Fruit fly (Drosophila melanogaster): ENCODE measurements around the gene Gos28.

Gos28 gene

dm6 chr3R:18665061-18665460, 1.5 kb downstream of the Gos28 start, which contains the start of gene CG31231:
Gene CG31231, plus strand, starts transcription at chr3R:18665361.
- TF ChIP-seq Hnf4 (GFP tag; optimal IDR thresholded peaks at IDR 0.05) (no peak), Abd-B (GFP tag; optimal IDR thresholded peaks at IDR 0.05) (no peak), ey (GFP tag; optimal IDR thresholded peaks at IDR 0.05) (no peak), Jra (GFP tag; optimal IDR thresholded peaks at IDR 0.05) (no peak), Rel (GFP tag; optimal IDR thresholded peaks at IDR 0.05) (no peak), Rel (tag; optimal IDR thresholded peaks at IDR 0.05) (no peak), tai (GFP tag; optimal IDR thresholded peaks at IDR 0.05) (no peak), N (GFP tag; optimal IDR thresholded peaks at IDR 0.05) (no peak), fru (GFP tag; optimal IDR thresholded peaks at IDR 0.05) (no peak), br (GFP tag; optimal IDR thresholded peaks at IDR 0.05) (no peak), Myc (optimal IDR thresholded peaks at IDR 0.05) (no peak), Hr78 (GFP tag; optimal IDR thresholded peaks at IDR 0.05) (no peak), sv (GFP tag; optimal IDR thresholded peaks at IDR 0.05) (no peak), rgr (GFP tag; optimal IDR thresholded peaks at IDR 0.05) (no peak), sage (GFP tag; optimal IDR thresholded peaks at IDR 0.05) (no peak), HLH106 (tag; optimal IDR thresholded peaks at IDR 0.05) (no peak), usp (GFP tag; optimal IDR thresholded peaks at IDR 0.05) (no peak), foxo (GFP tag; optimal IDR thresholded peaks at IDR 0.05) (no peak), dmrt93B (GFP tag; optimal IDR thresholded peaks at IDR 0.05) (no peak), brk (GFP tag; optimal IDR thresholded peaks at IDR 0.05) (no peak), CG32264 (GFP tag; optimal IDR thresholded peaks at IDR 0.05) (no peak)

dm6 chr3R:18667659-18668248, 4.2 kb downstream of the Gos28 start, which contains the start of gene CG31229:
Gene CG31229, plus strand, starts transcription at chr3R:18667852.
- TF ChIP-seq psq (GFP tag; optimal IDR thresholded peaks at IDR 0.05) (no peak), Abd-B (GFP tag; optimal IDR thresholded peaks at IDR 0.05) (no peak), Hr78 (GFP tag; optimal IDR thresholded peaks at IDR 0.05) (no peak), OdsH (GFP tag; optimal IDR thresholded peaks at IDR 0.05) (no peak), foxo (GFP tag; optimal IDR thresholded peaks at IDR 0.05) (no peak), Vsx2 (GFP tag; optimal IDR thresholded peaks at IDR 0.05; ENCODE audit: partially characterized antibody) (no peak), Rel (GFP tag; optimal IDR thresholded peaks at IDR 0.05) (no peak), Rel (tag; optimal IDR thresholded peaks at IDR 0.05) (peak; percentile 98)

DNA sequence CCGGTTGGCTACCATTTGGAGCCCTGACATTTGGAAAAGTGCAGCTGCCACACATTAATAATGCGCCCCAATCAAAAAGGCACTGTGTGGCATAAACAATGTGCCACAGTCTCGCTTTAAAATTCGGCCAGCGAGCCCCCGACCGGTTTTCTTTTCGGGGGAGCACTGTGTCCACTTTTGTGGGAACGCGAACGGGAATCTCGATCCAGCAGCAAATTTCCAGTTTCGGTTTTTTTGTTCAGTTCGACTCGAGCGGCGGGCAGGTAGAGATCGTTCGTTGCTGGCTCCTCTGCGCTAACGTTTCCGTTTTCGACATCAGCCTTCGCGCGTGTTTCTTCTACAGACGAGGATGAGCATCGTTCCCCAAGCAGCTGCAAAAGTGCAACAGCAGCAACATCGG, 5.6 kb downstream of the Gos28 start, which contains the start of gene CG7702:
TSS of gene CG7702 (plus strand) at position 239 of the 400 bp plus-strand sequence.
- TF ChIP-seq Hr83 (GFP tag; optimal IDR thresholded peaks at IDR 0.05; ENCODE audit: poor library complexity, severe bottlenecking) (peak; percentile 5), Rel (GFP tag; optimal IDR thresholded peaks at IDR 0.05) (peak; percentile 22), Rel (tag; optimal IDR thresholded peaks at IDR 0.05) (peak; percentile 75), Hr78 (GFP tag; optimal IDR thresholded peaks at IDR 0.05) (no peak), N (GFP tag; optimal IDR thresholded peaks at IDR 0.05) (no peak), lola (GFP tag; optimal IDR thresholded peaks at IDR 0.05) (no peak), Sp1 (GFP tag; optimal IDR thresholded peaks at IDR 0.05) (no peak), rgr (GFP tag; optimal IDR thresholded peaks at IDR 0.05) (no peak), Abd-B (GFP tag; optimal IDR thresholded peaks at IDR 0.05) (no peak), pan (optimal IDR thresholded peaks at IDR 0.05) (no peak), fru (GFP tag; optimal IDR thresholded peaks at IDR 0.05) (no peak), Myc (optimal IDR thresholded peaks at IDR 0.05) (no peak), br (GFP tag; optimal IDR thresholded peaks at IDR 0.05) (peak; percentile 1), Vsx2 (GFP tag; optimal IDR thresholded peaks at IDR 0.05; ENCODE audit: partially characterized antibody) (peak; percentile 75), usp (GFP tag; optimal IDR thresholded peaks at IDR 0.05) (no peak), Hnf4 (GFP tag; optimal IDR thresholded peaks at IDR 0.05) (no peak), jim (GFP tag; optimal IDR thresholded peaks at IDR 0.05) (peak; percentile 86), Dif (GFP tag; optimal IDR thresholded peaks at IDR 0.05; ENCODE audit: partially characterized antibody) (peak; percentile 30), psq (GFP tag; optimal IDR thresholded peaks at IDR 0.05) (no peak), ey (GFP tag; optimal IDR thresholded peaks at IDR 0.05) (no peak), Jra (GFP tag; optimal IDR thresholded peaks at IDR 0.05) (no peak)

DNA sequence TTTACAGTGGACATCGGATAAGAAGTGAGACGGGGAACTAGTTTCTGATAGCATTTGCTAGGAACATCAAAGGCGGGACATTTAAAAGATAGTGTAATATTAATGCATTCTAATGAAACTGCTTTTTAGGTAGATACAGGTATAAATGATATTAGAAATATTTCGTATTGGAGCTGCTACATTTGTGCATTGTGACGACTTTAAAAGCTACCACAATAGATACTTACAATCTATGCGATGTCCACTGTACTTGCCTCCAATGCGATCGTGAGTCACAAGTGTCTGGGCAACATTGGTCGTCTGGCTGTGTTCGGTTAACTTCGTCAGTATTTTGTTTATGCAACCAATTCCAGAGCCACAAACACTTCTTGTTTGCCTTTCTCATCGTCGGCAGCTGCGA, 6.3 kb downstream of the Gos28 start:
- TF ChIP-seq OdsH (GFP tag; optimal IDR thresholded peaks at IDR 0.05), result peak; percentile 64
- TF ChIP-seq Vsx2 (GFP tag; optimal IDR thresholded peaks at IDR 0.05; ENCODE audit: partially characterized antibody), result no peak
- no peak for TF ChIP-seq Jra (GFP tag; optimal IDR thresholded peaks at IDR 0.05)
- peak; percentile 13 for TF ChIP-seq Sp1 (GFP tag; optimal IDR thresholded peaks at IDR 0.05)
- TF ChIP-seq psq (GFP tag; optimal IDR thresholded peaks at IDR 0.05), result peak; percentile 31
- no peak for TF ChIP-seq Hr78 (GFP tag; optimal IDR thresholded peaks at IDR 0.05)
- TF ChIP-seq Hr83 (GFP tag; optimal IDR thresholded peaks at IDR 0.05; ENCODE audit: poor library complexity, severe bottlenecking), result no peak
- no peak for TF ChIP-seq Abd-B (GFP tag; optimal IDR thresholded peaks at IDR 0.05)
- TF ChIP-seq fru (GFP tag; optimal IDR thresholded peaks at IDR 0.05), result peak; percentile 74
- TF ChIP-seq h (GFP tag; optimal IDR thresholded peaks at IDR 0.05), result peak; percentile 69
- TF ChIP-seq jim (GFP tag; optimal IDR thresholded peaks at IDR 0.05), result no peak
- peak in 1 of 2 experiments; percentile 65 for TF ChIP-seq foxo (GFP tag; optimal IDR thresholded peaks at IDR 0.05)
- TF ChIP-seq Mio (GFP tag; optimal IDR thresholded peaks at IDR 0.05), result no peak
- TF ChIP-seq br (GFP tag; optimal IDR thresholded peaks at IDR 0.05), result peak; percentile 51
- TF ChIP-seq Dif (GFP tag; optimal IDR thresholded peaks at IDR 0.05; ENCODE audit: partially characterized antibody), result no peak
- no peak for TF ChIP-seq dl (GFP tag; optimal IDR thresholded peaks at IDR 0.05; ENCODE audit: insufficient read depth in 1 of 2, partially characterized antibody in 2 of 2)
- TF ChIP-seq CG9705 (GFP tag; optimal IDR thresholded peaks at IDR 0.05), result no peak
- TF ChIP-seq rgr (GFP tag; optimal IDR thresholded peaks at IDR 0.05), result peak; percentile 56
- peak; percentile 75 for TF ChIP-seq ey (GFP tag; optimal IDR thresholded peaks at IDR 0.05)
- no peak for TF ChIP-seq sv (GFP tag; optimal IDR thresholded peaks at IDR 0.05)
- peak; percentile 61 for TF ChIP-seq HLH106 (tag; optimal IDR thresholded peaks at IDR 0.05)
- TF ChIP-seq woc (GFP tag; optimal IDR thresholded peaks at IDR 0.05), result peak; percentile 38
- TF ChIP-seq CG32264 (GFP tag; optimal IDR thresholded peaks at IDR 0.05), result no peak
